Worm (Caenorhabditis elegans): ENCODE measurements around the gene R10E4.11.

DNA sequence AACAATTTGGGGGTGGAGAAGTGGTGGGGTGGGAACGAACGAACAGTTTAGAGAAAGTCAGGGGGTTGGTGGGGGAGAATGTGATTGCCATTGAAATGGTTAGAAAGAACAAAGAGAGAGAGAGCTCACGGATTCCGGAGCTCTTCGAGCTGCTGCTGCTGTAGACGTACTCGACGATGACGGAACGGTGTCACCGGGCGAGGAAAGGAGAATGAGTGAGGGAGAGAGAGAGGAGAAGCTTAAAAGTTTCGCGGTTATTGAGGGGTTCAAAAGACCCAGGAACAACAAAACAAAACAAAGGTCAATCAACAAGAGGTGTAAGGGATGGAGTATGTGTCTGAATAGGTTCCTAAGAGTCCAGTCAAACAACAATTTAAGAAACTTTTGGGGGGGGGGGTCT is 24.6 kb downstream of the R10E4.11 start:
- TF ChIP-seq him-1 (tag; optimal IDR thresholded peaks at IDR 0.05), result no peak
- no peak for TF ChIP-seq W03F9.2 (tag; optimal IDR thresholded peaks at IDR 0.05)
- TF ChIP-seq dao-5 (tag; optimal IDR thresholded peaks at IDR 0.05), result no peak

All from whole organism, L4/young adult.